Fruit fly (Drosophila melanogaster) whole organism, embryonic: Measurements from ENCODE around the gene Osi21.

Source experiments
- Awh ChIP-seq: fragments of 200-800 bp; sonication (Bioruptor generic); IDR thresholded peaks from 2 replicates; pipeline ENCODE4, ENCODE4 v1.3.6; 2022; ENCODE audit warnings: missing biosample characterization, missing genetic modification characterization
- B-H1 ChIP-seq: fragments of 200-800 bp; sonication (Bioruptor generic); IDR thresholded peaks from 3 replicates; pipeline ENCODE4 v1.3.6; 2022; ENCODE audit warnings: missing biosample characterization, missing genetic modification characterization
- CG11085 ChIP-seq: fragments of 200-800 bp; sonication (Bioruptor generic); IDR thresholded peaks from 2 replicates; pipeline ENCODE4 v1.3.6; 2022; ENCODE audit warnings: missing biosample characterization, missing genetic modification characterization
- CG11247 ChIP-seq: fragments of 200-800 bp; sonication (Bioruptor generic); IDR thresholded peaks from 2 replicates; pipeline ENCODE4 v1.3.6; 2022; ENCODE audit warnings: missing biosample characterization, missing genetic modification characterization
- CG12236 ChIP-seq: fragments of 200-800 bp; sonication (Bioruptor generic); optimal IDR thresholded peaks from 2 replicates; lab custom pipeline; 2016; ENCODE audit warnings: missing biosample characterization, missing genetic modification characterization
- CG12769 ChIP-seq: fragments of 200-800 bp; sonication (Bioruptor generic); optimal IDR thresholded peaks from 2 replicates; lab custom pipeline; 2019; ENCODE audit warnings: missing biosample characterization, mild to moderate bottlenecking, missing genetic modification characterization, moderate library complexity
- CG13287 ChIP-seq: fragments of 200-800 bp; sonication (Bioruptor generic); IDR thresholded peaks from 2 replicates; pipeline ENCODE4 v1.3.6; 2022; ENCODE audit warnings: missing biosample characterization, missing genetic modification characterization; ENCODE audit not compliant: partially characterized antibody
- CG13424 ChIP-seq: fragments of 200-800 bp; sonication (Bioruptor generic); optimal IDR thresholded peaks from 2 replicates; lab custom pipeline; 2019; ENCODE audit warnings: missing biosample characterization, mild to moderate bottlenecking, missing genetic modification characterization, moderate library complexity
- CG14710 ChIP-seq: fragments of 200-800 bp; sonication (Bioruptor generic); optimal IDR thresholded peaks from 3 replicates; lab custom pipeline; 2019; ENCODE audit warnings: missing biosample characterization, mild to moderate bottlenecking, missing genetic modification characterization, moderate library complexity
- CG15011 ChIP-seq: fragments of 200-800 bp; sonication (Bioruptor generic); optimal IDR thresholded peaks from 3 replicates; lab custom pipeline; 2018; ENCODE audit warnings: missing biosample characterization, mild to moderate bottlenecking, missing genetic modification characterization
- CG15269 ChIP-seq: fragments of 200-800 bp; sonication (Bioruptor generic); optimal IDR thresholded peaks from 2 replicates; lab custom pipeline; 2018; ENCODE audit warnings: missing biosample characterization, mild to moderate bottlenecking, missing genetic modification characterization, moderate library complexity
- CG17568 ChIP-seq: fragments of 200-800 bp; sonication (Bioruptor generic); optimal IDR thresholded peaks from 2 replicates; lab custom pipeline; 2018; ENCODE audit warnings: missing biosample characterization, mild to moderate bottlenecking, missing genetic modification characterization, moderate library complexity
- CG18262 ChIP-seq: fragments of 200-800 bp; optimal IDR thresholded peaks from 3 replicates; lab custom pipeline; 2019; ENCODE audit warnings: missing biosample characterization, mild to moderate bottlenecking, missing genetic modification characterization, moderate library complexity
- CG2678 ChIP-seq: fragments of 200-800 bp; sonication (Bioruptor generic); optimal IDR thresholded peaks from 3 replicates; lab custom pipeline; 2019; ENCODE audit warnings: missing biosample characterization, mild to moderate bottlenecking, missing genetic modification characterization, moderate library complexity
- CG2712 ChIP-seq: fragments of 200-800 bp; optimal IDR thresholded peaks from 3 replicates; lab custom pipeline; 2019; ENCODE audit warnings: missing biosample characterization, mild to moderate bottlenecking, missing genetic modification characterization, moderate library complexity
- CG32767 ChIP-seq: fragments of 200-800 bp; sonication (Bioruptor generic); IDR thresholded peaks from 2 replicates; pipeline ENCODE4 v1.3.6; 2022; ENCODE audit warnings: missing biosample characterization, missing genetic modification characterization
- CG3281 ChIP-seq: fragments of 200-800 bp; sonication (Bioruptor generic); optimal IDR thresholded peaks from 3 replicates; lab custom pipeline; 2017; ENCODE audit warnings: missing biosample characterization, mild to moderate bottlenecking, missing genetic modification characterization
- CG34224 ChIP-seq: fragments of 200-800 bp; sonication (Bioruptor generic); IDR thresholded peaks from 3 replicates; pipeline ENCODE4 v1.3.6; 2022; ENCODE audit warnings: missing biosample characterization, missing genetic modification characterization; ENCODE audit not compliant: partially characterized antibody
- CG34422 ChIP-seq: fragments of 200-800 bp; sonication (Bioruptor generic); IDR thresholded peaks from 3 replicates; pipeline ENCODE4 v1.3.6; 2022; ENCODE audit warnings: missing biosample characterization, missing genetic modification characterization
- CG4328 ChIP-seq: fragments of 200-800 bp; sonication (Bioruptor generic); optimal IDR thresholded peaks from 3 replicates; lab custom pipeline; 2017; ENCODE audit warnings: missing biosample characterization, missing genetic modification reagents, missing genetic modification characterization
- CG4404 ChIP-seq: fragments of 200-800 bp; sonication (Bioruptor generic); IDR thresholded peaks from 2 replicates; pipeline ENCODE4 v1.3.6; 2022; ENCODE audit warnings: missing biosample characterization, missing genetic modification characterization
- CG4730 ChIP-seq: fragments of 200-800 bp; sonication (Bioruptor generic); IDR thresholded peaks from 2 replicates; pipeline ENCODE4 v1.3.6; 2022; ENCODE audit warnings: missing biosample characterization, missing genetic modification characterization
- CG7556 ChIP-seq: fragments of 200-800 bp; sonication (Bioruptor generic); optimal IDR thresholded peaks from 2 replicates; lab custom pipeline; 2017; ENCODE audit warnings: missing biosample characterization, mild to moderate bottlenecking, missing genetic modification characterization
- CG7839 ChIP-seq: fragments of 200-800 bp; sonication (Bioruptor generic); optimal IDR thresholded peaks from 3 replicates; lab custom pipeline; 2018; ENCODE audit warnings: missing biosample characterization, mild to moderate bottlenecking, missing genetic modification characterization, moderate library complexity
- CG8359 ChIP-seq: fragments of 200-800 bp; sonication (Bioruptor generic); optimal IDR thresholded peaks from 2 replicates; lab custom pipeline; 2017; ENCODE audit warnings: missing biosample characterization, mild to moderate bottlenecking, missing genetic modification characterization, borderline replicate concordance
- D19A ChIP-seq: fragments of 200-800 bp; optimal IDR thresholded peaks from 3 replicates; lab custom pipeline; 2019; ENCODE audit warnings: missing biosample characterization, mild to moderate bottlenecking, missing genetic modification characterization, moderate library complexity
- Doc2 ChIP-seq: fragments of 200-800 bp; sonication (Bioruptor generic); IDR thresholded peaks from 2 replicates; pipeline ENCODE4 v1.3.6; 2022; ENCODE audit warnings: missing biosample characterization, missing genetic modification characterization
- Drgx ChIP-seq: fragments of 200-800 bp; sonication (Bioruptor generic); IDR thresholded peaks from 2 replicates; pipeline ENCODE4 v1.3.6; 2022; ENCODE audit warnings: missing biosample characterization, missing genetic modification characterization
- Fer2 ChIP-seq: fragments of 200-800 bp; sonication (Bioruptor generic); optimal IDR thresholded peaks from 2 replicates; lab custom pipeline; 2018; ENCODE audit warnings: missing biosample characterization, mild to moderate bottlenecking, missing genetic modification characterization, moderate library complexity
- Hand ChIP-seq: fragments of 200-800 bp; sonication (Bioruptor generic); optimal IDR thresholded peaks from 2 replicates; lab custom pipeline; 2017; ENCODE audit warnings: mild to moderate bottlenecking, missing biosample characterization, missing genetic modification reagents, missing genetic modification characterization
- HmgZ ChIP-seq: fragments of 200-800 bp; sonication (Bioruptor generic); optimal IDR thresholded peaks from 2 replicates; lab custom pipeline; 2018; ENCODE audit warnings: missing biosample characterization, mild to moderate bottlenecking, missing genetic modification characterization
- MTF-1 ChIP-seq: fragments of 200-800 bp; sonication (Bioruptor generic); optimal IDR thresholded peaks from 2 replicates; lab custom pipeline; 2018; ENCODE audit warnings: missing biosample characterization, mild to moderate bottlenecking, missing genetic modification characterization, borderline replicate concordance
- Myb ChIP-seq: fragments of 200-800 bp; sonication (Bioruptor generic); optimal IDR thresholded peaks from 2 replicates; lab custom pipeline; 2016; ENCODE audit warnings: missing biosample characterization, missing genetic modification characterization
- Rx ChIP-seq: fragments of 200-800 bp; sonication (Bioruptor generic); IDR thresholded peaks from 2 replicates; pipeline ENCODE4 v1.3.6; 2022; ENCODE audit warnings: missing biosample characterization, missing genetic modification characterization
- Sin3A ChIP-seq: fragments of >200 bp; optimal IDR thresholded peaks from 2 replicates; lab custom pipeline; 2018
- Sox102F ChIP-seq: fragments of 200-800 bp; sonication (Bioruptor generic); optimal IDR thresholded peaks from 2 replicates; lab custom pipeline; 2018; ENCODE audit warnings: missing biosample characterization, mild to moderate bottlenecking, missing genetic modification characterization, moderate library complexity
- Sry-β ChIP-seq: fragments of 200-800 bp; sonication (Bioruptor generic); optimal IDR thresholded peaks from 2 replicates; lab custom pipeline; 2018; ENCODE audit warnings: missing biosample characterization, mild to moderate bottlenecking, missing genetic modification characterization, moderate library complexity
- ato ChIP-seq: fragments of 200-800 bp; sonication (Bioruptor generic); IDR thresholded peaks from 2 replicates; pipeline ENCODE4 v1.3.6; 2022; ENCODE audit warnings: missing biosample characterization, missing genetic modification characterization; ENCODE audit not compliant: partially characterized antibody
- bab2 ChIP-seq: fragments of 200-800 bp; sonication (Bioruptor generic); optimal IDR thresholded peaks from 2 replicates; lab custom pipeline; 2016; ENCODE audit warnings: missing biosample characterization, missing genetic modification characterization
- bbx ChIP-seq: fragments of 200-800 bp; sonication (Bioruptor generic); IDR thresholded peaks from 2 replicates; pipeline ENCODE4 v1.3.6; 2022; ENCODE audit warnings: missing biosample characterization, missing genetic modification characterization; ENCODE audit not compliant: partially characterized antibody
- ewg ChIP-seq: fragments of 200-800 bp; sonication (Bioruptor generic); optimal IDR thresholded peaks from 3 replicates; lab custom pipeline; 2017; ENCODE audit warnings: mild to moderate bottlenecking, missing biosample characterization, missing genetic modification reagents, missing genetic modification characterization
- fru ChIP-seq: fragments of >200 bp; optimal IDR thresholded peaks from 2 replicates; lab custom pipeline; 2017
- grau ChIP-seq: fragments of 200-800 bp; optimal IDR thresholded peaks from 3 replicates; lab custom pipeline; 2019; ENCODE audit warnings: missing biosample characterization, mild to moderate bottlenecking, missing genetic modification characterization, moderate library complexity
- ham ChIP-seq: fragments of 200-800 bp; sonication (Bioruptor generic); IDR thresholded peaks from 2 replicates; pipeline ENCODE4 v1.3.6; 2022; ENCODE audit warnings: missing biosample characterization, missing genetic modification characterization
- kay ChIP-seq: fragments of 200-800 bp; sonication (Bioruptor generic); optimal IDR thresholded peaks from 2 replicates; lab custom pipeline; 2016; ENCODE audit warnings: missing biosample characterization, missing genetic modification characterization
- kni ChIP-seq: fragments of 200-800 bp; sonication (Bioruptor generic); optimal IDR thresholded peaks from 3 replicates; lab custom pipeline; 2017; ENCODE audit warnings: mild to moderate bottlenecking, missing biosample characterization, missing genetic modification reagents, missing genetic modification characterization
- luna ChIP-seq: fragments of 200-800 bp; sonication (Bioruptor generic); optimal IDR thresholded peaks from 2 replicates; lab custom pipeline; 2016; ENCODE audit warnings: missing biosample characterization, missing genetic modification characterization
- mirr ChIP-seq: fragments of 200-800 bp; sonication (Bioruptor generic); optimal IDR thresholded peaks from 3 replicates; lab custom pipeline; 2018; ENCODE audit warnings: missing biosample characterization, mild to moderate bottlenecking, missing genetic modification characterization
- sc ChIP-seq, 3 experiments: fragments of >200 bp in 2 of 3; fragments of 200-800 bp in 1 of 3; sonication (Bioruptor generic) in 1 of 3; optimal IDR thresholded peaks; 2 replicates in 2 of 3; 3 replicates in 1 of 3; lab custom pipeline; 2017; ENCODE audit warnings: mild to moderate bottlenecking in 1 of 3, missing biosample characterization in 1 of 3, missing genetic modification characterization in 1 of 3, missing genetic modification reagents in 1 of 3
- sd ChIP-seq: fragments of 200-800 bp; sonication (Bioruptor generic); optimal IDR thresholded peaks from 3 replicates; lab custom pipeline; 2018; ENCODE audit warnings: missing biosample characterization, mild to moderate bottlenecking, missing genetic modification characterization, moderate library complexity
- tgo ChIP-seq: fragments of 200-800 bp; sonication (Bioruptor generic); IDR thresholded peaks from 3 replicates; pipeline ENCODE4 v1.3.6; 2022; ENCODE audit warnings: missing biosample characterization, missing genetic modification characterization

Osi21 gene

dm6 chr2L:11243912-11244311 lies 41.6 kb downstream of the Osi21 start:
- TF ChIP-seq tgo (GFP tag; lab: Robert Waterston, UW) (no peak), CG11085 (GFP tag; lab: Robert Waterston, UW) (no peak), Myb (GFP tag; lab: Kevin White, UChicago) (no peak), HmgZ (tag; lab: Kevin White, UChicago) (no peak), CG11247 (GFP tag; lab: Robert Waterston, UW) (no peak), luna (no peak), CG14710 (tag; lab: Kevin White, UChicago) (no peak), Sin3A (lab: Kevin White, UChicago) (no peak), Drgx (no peak), Doc2 (GFP tag; lab: Robert Waterston, UW) (no peak), Hand (GFP tag; lab: Kevin White, UChicago) (no peak), CG8359 (GFP tag; lab: Kevin White, UChicago) (no peak), CG32767 (GFP tag; lab: Robert Waterston, UW) (no peak), CG34422 (GFP tag; lab: Robert Waterston, UW) (no peak), CG7556 (GFP tag; lab: Kevin White, UChicago) (peak; percentile 46), mirr (GFP tag; lab: Kevin White, UChicago) (no peak), sc (optimal IDR thresholded peaks at IDR 0.05; lab: Kevin White, UChicago) (no peak), sc (GFP tag; optimal IDR thresholded peaks at IDR 0.05; lab: Kevin White, UChicago) (no peak), CG15269 (tag; lab: Kevin White, UChicago) (peak; percentile 34), ewg (GFP tag; lab: Kevin White, UChicago) (no peak), CG12236 (no peak), CG12769 (tag; lab: Kevin White, UChicago) (peak; percentile 9), B-H1 (GFP tag; lab: Robert Waterston, UW) (no peak), sd (tag; lab: Kevin White, UChicago) (no peak), CG34224 (no peak), Awh (GFP tag; lab: Robert Waterston, UW) (no peak), CG7839 (tag; lab: Kevin White, UChicago) (peak; percentile 36), Rx (GFP tag; lab: Robert Waterston, UW) (no peak), fru (lab: Kevin White, UChicago) (no peak), CG17568 (GFP tag; lab: Kevin White, UChicago) (no peak), D19A (tag; lab: Kevin White, UChicago) (peak; percentile 50), CG3281 (GFP tag; lab: Kevin White, UChicago) (no peak), CG4328 (GFP tag; lab: Kevin White, UChicago) (no peak), Sry-β (GFP tag; lab: Kevin White, UChicago) (no peak), kni (no peak), ham (GFP tag; lab: Robert Waterston, UW) (no peak), CG2712 (tag; lab: Kevin White, UChicago) (peak; percentile 10), bab2 (no peak), CG13287 (GFP tag; lab: Robert Waterston, UW) (no peak), bbx (GFP tag; lab: Robert Waterston, UW) (no peak), ato (GFP tag; lab: Robert Waterston, UW) (no peak), MTF-1 (no peak), CG4404 (GFP tag; lab: Robert Waterston, UW) (no peak), CG4730 (GFP tag; lab: Robert Waterston, UW) (no peak), CG15011 (GFP tag; lab: Kevin White, UChicago) (no peak), grau (tag; lab: Kevin White, UChicago) (peak; percentile 38), Sox102F (GFP tag; lab: Kevin White, UChicago) (peak; percentile 19), CG13424 (tag; lab: Kevin White, UChicago) (peak; percentile 19), CG18262 (tag; lab: Kevin White, UChicago) (no peak), kay (GFP tag; lab: Kevin White, UChicago) (no peak), Fer2 (no peak), CG2678 (tag; lab: Kevin White, UChicago) (peak; percentile 44)
